Worm (Caenorhabditis elegans) whole organism, mixed stage, embryonic: ENCODE measurements around the gene sprr-2.
A peak's percentile ranks its signal among the peaks of the same experiment; 100 is the strongest.

Experiments used
- M03D4.4 ChIP-seq: sonication (generic microtip); optimal IDR thresholded peaks from 2 replicates; lab custom pipeline; 2017; ENCODE audit warnings: mild to moderate bottlenecking, missing genetic modification characterization, missing compliant biosample characterization
- bed-3 ChIP-seq: fragments of 200-800 bp; sonication (Bioruptor generic); optimal IDR thresholded peaks from 3 replicates; lab custom pipeline; 2018; ENCODE audit warnings: mild to moderate bottlenecking, missing genetic modification characterization, moderate library complexity, missing compliant biosample characterization
- blmp-1 ChIP-seq: fragments of 150-350 bp; optimal IDR thresholded peaks from 2 replicates; lab custom pipeline; 2014; ENCODE audit warnings: missing biosample characterization, missing genetic modification characterization
- ceh-39 ChIP-seq: fragments of 150-350 bp; optimal IDR thresholded peaks from 2 replicates; lab custom pipeline; 2014; ENCODE audit warnings: missing biosample characterization, missing genetic modification characterization
- ceh-43 ChIP-seq: fragments of 200-800 bp; sonication (Bioruptor generic); optimal IDR thresholded peaks from 2 replicates; lab custom pipeline; 2018; ENCODE audit warnings: mild to moderate bottlenecking, missing genetic modification characterization, moderate library complexity, missing compliant biosample characterization
- ceh-83 ChIP-seq: fragments of 200-800 bp; sonication (Bioruptor generic); optimal IDR thresholded peaks from 2 replicates; lab custom pipeline; 2018; ENCODE audit warnings: mild to moderate bottlenecking, missing genetic modification characterization, missing compliant biosample characterization
- ces-1 ChIP-seq: fragments of 150-350 bp; optimal IDR thresholded peaks from 2 replicates; lab custom pipeline; 2014; ENCODE audit warnings: missing biosample characterization, missing genetic modification reagents, missing genetic modification characterization
- cnd-1 ChIP-seq: fragments of 200-800 bp; sonication (Bioruptor generic); optimal IDR thresholded peaks from 2 replicates; lab custom pipeline; 2018; ENCODE audit warnings: mild to moderate bottlenecking, missing genetic modification characterization, missing compliant biosample characterization
- drap-1 ChIP-seq: fragments of 200-800 bp; sonication (Bioruptor generic); optimal IDR thresholded peaks from 3 replicates; lab custom pipeline; 2018; ENCODE audit warnings: mild to moderate bottlenecking, missing genetic modification characterization, missing compliant biosample characterization
- elt-1 ChIP-seq: sonication (generic microtip); optimal IDR thresholded peaks from 2 replicates; lab custom pipeline; 2017; ENCODE audit warnings: missing genetic modification characterization, mild to moderate bottlenecking, missing compliant biosample characterization, antibody characterized with exemption, moderate library complexity, borderline replicate concordance; ENCODE audit not compliant: insufficient read depth
- elt-3 ChIP-seq: fragments of 150-350 bp; optimal IDR thresholded peaks from 2 replicates; lab custom pipeline; 2014; ENCODE audit warnings: missing biosample characterization, missing genetic modification characterization
- flh-1 ChIP-seq: fragments of 200-800 bp; sonication (Bioruptor generic); optimal IDR thresholded peaks from 2 replicates; lab custom pipeline; 2018; ENCODE audit warnings: mild to moderate bottlenecking, missing genetic modification characterization, moderate library complexity, missing compliant biosample characterization
- ham-2 ChIP-seq: fragments of 200-800 bp; sonication (Bioruptor generic); optimal IDR thresholded peaks from 2 replicates; lab custom pipeline; 2018; ENCODE audit warnings: mild to moderate bottlenecking, missing genetic modification characterization, missing compliant biosample characterization
- hlh-1 ChIP-seq: fragments of 150-350 bp; optimal IDR thresholded peaks from 2 replicates; lab custom pipeline; 2014; ENCODE audit warnings: missing biosample characterization, missing genetic modification reagents, missing genetic modification characterization
- lin-13 ChIP-seq: fragments of 150-350 bp; optimal IDR thresholded peaks from 2 replicates; lab custom pipeline; 2014; ENCODE audit warnings: missing biosample characterization, missing genetic modification characterization
- lin-32 ChIP-seq: fragments of 200-800 bp; sonication (Bioruptor generic); optimal IDR thresholded peaks from 2 replicates; lab custom pipeline; 2018; ENCODE audit warnings: mild to moderate bottlenecking, missing genetic modification characterization, missing compliant biosample characterization
- lsy-2 ChIP-seq: fragments of 150-350 bp; optimal IDR thresholded peaks from 2 replicates; lab custom pipeline; 2014; ENCODE audit warnings: missing biosample characterization, missing genetic modification characterization
- mab-5 ChIP-seq: fragments of 150-350 bp; optimal IDR thresholded peaks from 2 replicates; lab custom pipeline; 2014; ENCODE audit warnings: missing biosample characterization, missing genetic modification characterization
- mep-1 ChIP-seq: fragments of 150-350 bp; optimal IDR thresholded peaks from 2 replicates; lab custom pipeline; 2017; ENCODE audit warnings: missing biosample characterization, missing genetic modification reagents, missing genetic modification characterization, inconsistent platforms
- mls-2 ChIP-seq: sonication (generic microtip); optimal IDR thresholded peaks from 2 replicates; lab custom pipeline; 2016; ENCODE audit warnings: mild to moderate bottlenecking, missing genetic modification characterization, moderate library complexity, missing compliant biosample characterization
- nhr-12 ChIP-seq: fragments of 150-350 bp; optimal IDR thresholded peaks from 2 replicates; lab custom pipeline; 2014; ENCODE audit warnings: missing biosample characterization, missing genetic modification characterization
- nhr-2 ChIP-seq: fragments of 150-350 bp; optimal IDR thresholded peaks from 2 replicates; lab custom pipeline; 2014; ENCODE audit warnings: missing biosample characterization, missing genetic modification characterization
- nhr-237 ChIP-seq: fragments of 150-350 bp; optimal IDR thresholded peaks from 2 replicates; lab custom pipeline; 2014; ENCODE audit warnings: missing biosample characterization, missing genetic modification characterization
- nhr-28 ChIP-seq: fragments of 150-350 bp; optimal IDR thresholded peaks from 2 replicates; lab custom pipeline; 2014; ENCODE audit warnings: missing biosample characterization, missing genetic modification characterization
- pha-4 ChIP-seq: fragments of 150-350 bp; optimal IDR thresholded peaks from 2 replicates; lab custom pipeline; 2018; ENCODE audit warnings: missing biosample characterization, missing genetic modification reagents, missing genetic modification characterization
- sem-2 ChIP-seq: fragments of 200-800 bp; sonication (Bioruptor generic); optimal IDR thresholded peaks from 2 replicates; lab custom pipeline; 2018; ENCODE audit warnings: mild to moderate bottlenecking, missing genetic modification characterization, missing compliant biosample characterization
- snpc-4 ChIP-seq: fragments of 150-350 bp; optimal IDR thresholded peaks from 2 replicates; lab custom pipeline; 2014; ENCODE audit warnings: missing biosample characterization, missing genetic modification characterization
- sptf-1 ChIP-seq: sonication (generic microtip); optimal IDR thresholded peaks from 2 replicates; lab custom pipeline; 2017; ENCODE audit warnings: mild to moderate bottlenecking, missing genetic modification characterization, moderate library complexity, missing compliant biosample characterization
- tbx-8 ChIP-seq: fragments of 200-800 bp; sonication (Bioruptor generic); optimal IDR thresholded peaks from 2 replicates; lab custom pipeline; 2018; ENCODE audit warnings: mild to moderate bottlenecking, missing genetic modification characterization, moderate library complexity, missing compliant biosample characterization
- unc-120 ChIP-seq: sonication (generic microtip); optimal IDR thresholded peaks from 2 replicates; lab custom pipeline; 2017; ENCODE audit warnings: missing genetic modification characterization, missing compliant biosample characterization; ENCODE audit not compliant: poor library complexity, severe bottlenecking
- unc-39 ChIP-seq: fragments of 150-350 bp; optimal IDR thresholded peaks from 2 replicates; lab custom pipeline; 2014; ENCODE audit warnings: missing biosample characterization, missing genetic modification characterization
- unc-62 ChIP-seq: fragments of 150-350 bp; optimal IDR thresholded peaks from 2 replicates; lab custom pipeline; 2014; ENCODE audit warnings: missing biosample characterization, missing genetic modification reagents, missing genetic modification characterization
- zip-8 ChIP-seq: fragments of 150-350 bp; optimal IDR thresholded peaks from 2 replicates; lab custom pipeline; 2014; ENCODE audit warnings: missing biosample characterization, missing genetic modification characterization
- ztf-11 ChIP-seq: fragments of 150-350 bp; optimal IDR thresholded peaks from 2 replicates; lab custom pipeline; 2014; ENCODE audit warnings: missing biosample characterization, missing genetic modification characterization

The sprr-2 gene

DNA sequence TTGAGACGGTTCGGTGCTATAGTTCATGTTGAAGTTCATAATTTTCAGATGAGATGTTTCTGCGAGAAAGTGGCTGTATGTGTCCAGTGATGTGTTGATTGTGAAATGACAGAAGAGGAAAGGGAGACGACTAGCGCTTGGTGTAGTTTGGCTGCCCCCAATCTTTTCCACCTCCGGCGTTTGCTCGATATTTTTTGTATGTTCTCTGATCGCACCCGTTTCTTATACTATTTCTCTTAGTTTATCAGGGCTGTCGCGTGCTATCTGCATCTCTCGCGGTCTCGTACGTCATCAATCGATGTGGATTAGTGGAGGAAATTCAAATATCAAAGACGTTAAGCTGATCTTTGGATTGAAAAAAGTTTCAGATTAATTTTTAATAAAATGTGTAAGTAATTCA lies 17.5 kb downstream of the sprr-2 start, which contains the start of gene atf-4:
Gene atf-4, minus strand, starts transcription at position 93 of the 400 bp plus-strand sequence.
- no peak for TF ChIP-seq snpc-4
- TF ChIP-seq hlh-1 (tag; lab: Kevin White, UChicago) = peak; percentile 24
- peak; percentile 46 for TF ChIP-seq unc-120
- peak; percentile 46 for TF ChIP-seq ham-2
- peak; percentile 7 for TF ChIP-seq mep-1 (tag; lab: Kevin White, UChicago)

DNA sequence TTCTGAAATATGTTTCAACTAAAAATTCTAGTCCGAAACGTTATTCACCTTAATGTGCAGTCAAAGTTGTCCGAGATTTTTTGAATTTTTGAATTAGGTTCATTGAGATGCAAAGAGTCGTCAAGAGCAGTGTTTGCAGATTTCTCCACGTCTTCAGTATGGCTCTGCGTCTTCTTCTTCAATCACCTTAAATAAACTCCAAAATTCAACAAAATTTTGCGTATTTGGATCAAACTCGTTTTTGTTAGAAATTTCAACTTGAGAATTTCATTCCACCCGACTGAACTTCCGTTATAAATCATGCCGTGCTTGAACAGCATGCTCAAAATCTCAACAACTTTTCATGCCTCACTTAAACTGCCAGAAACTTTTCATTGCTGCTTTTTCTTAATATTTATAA lies 18.8 kb downstream of the sprr-2 start, which contains the start of gene T04C10.3:
Gene T04C10.3, plus strand, starts transcription at position 301 of the 400 bp plus-strand sequence.
- TF ChIP-seq flh-1 (GFP tag; lab: Kevin White, UChicago) = no peak
- no peak for TF ChIP-seq unc-120
- TF ChIP-seq, all 35 proteins: peak for 0

DNA sequence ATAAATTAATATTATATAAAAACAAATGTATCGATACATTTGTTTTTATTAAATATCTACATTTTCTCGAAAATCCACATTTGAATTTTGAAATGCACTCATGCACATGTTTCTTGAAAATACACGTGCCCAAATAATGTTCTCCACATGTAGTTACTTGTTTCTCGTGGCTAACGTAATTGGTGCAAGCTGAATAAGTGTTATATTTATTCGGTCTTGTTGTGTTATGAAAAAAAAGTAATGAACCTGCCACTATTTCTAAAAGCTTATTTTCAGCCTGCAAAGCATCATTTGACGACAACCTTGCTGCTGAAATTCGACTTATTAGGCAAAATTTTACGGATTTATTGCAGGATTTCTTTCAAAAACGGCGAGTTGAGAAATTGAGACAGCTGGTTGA lies 20.2 kb downstream of the sprr-2 start:
- TF ChIP-seq mep-1 (tag; lab: Kevin White, UChicago) (peak; percentile 64), drap-1 (peak; percentile 5), pha-4 (tag; lab: Kevin White, UChicago) (peak; percentile 49), blmp-1 (tag; lab: Kevin White, UChicago) (no peak), nhr-237 (tag; lab: Kevin White, UChicago) (peak; percentile 75), ces-1 (GFP tag; lab: Kevin White, UChicago) (peak; percentile 63), hlh-1 (tag; lab: Kevin White, UChicago) (peak; percentile 33), zip-8 (tag; lab: Kevin White, UChicago) (no peak), snpc-4 (no peak)

DNA sequence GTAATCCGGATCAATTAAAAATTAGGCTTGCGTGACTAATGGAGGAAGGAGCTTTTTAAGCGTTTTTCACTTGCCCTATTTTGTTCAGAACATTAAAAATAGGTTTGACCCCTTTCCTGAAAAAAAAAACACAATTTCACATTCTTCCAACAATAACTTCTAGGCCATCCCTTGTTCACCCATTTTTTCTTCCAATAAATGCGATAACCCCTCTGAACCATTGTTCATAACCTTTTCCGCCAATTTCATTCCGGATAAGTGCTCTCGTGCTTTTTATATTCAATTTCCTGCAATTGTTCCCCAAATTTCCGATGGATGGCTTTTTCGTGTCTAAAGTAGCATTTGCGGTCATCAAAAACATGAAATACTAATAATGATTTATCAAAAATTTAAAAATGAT lies 22.2 kb downstream of the sprr-2 start:
- TF ChIP-seq ceh-39 (tag; lab: Kevin White, UChicago) (no peak), sptf-1 (tag; lab: Kevin White, UChicago) (peak; percentile 19), ces-1 (GFP tag; lab: Kevin White, UChicago) (peak; percentile 27)

DNA sequence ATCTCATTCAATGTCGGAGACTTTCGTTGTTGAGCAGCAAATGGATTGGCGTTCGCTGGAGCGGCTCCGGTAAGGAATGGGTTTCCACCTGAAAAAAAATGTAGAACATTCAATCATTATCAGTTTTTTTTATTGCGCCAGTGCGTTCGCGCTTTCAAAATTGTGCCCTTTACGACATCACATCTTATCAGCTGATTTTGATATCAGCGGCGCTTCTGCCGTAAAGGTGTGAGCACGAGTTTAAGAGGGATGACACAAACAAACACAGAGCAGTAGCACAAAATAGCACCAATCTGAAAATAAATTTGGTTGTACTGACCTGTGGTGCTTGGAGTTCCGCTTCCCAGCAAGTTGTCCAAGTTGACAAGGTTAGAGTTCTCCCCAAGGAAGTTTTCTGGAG lies 23.5 kb downstream of the sprr-2 start:
- TF ChIP-seq sem-2 (GFP tag; lab: Kevin White, UChicago) (no peak), nhr-2 (tag; lab: Kevin White, UChicago) (no peak), ham-2 (no peak), tbx-8 (GFP tag; lab: Kevin White, UChicago) (no peak), mep-1 (tag; lab: Kevin White, UChicago) (no peak), lin-13 (no peak), M03D4.4 (tag; lab: Kevin White, UChicago) (no peak)

DNA sequence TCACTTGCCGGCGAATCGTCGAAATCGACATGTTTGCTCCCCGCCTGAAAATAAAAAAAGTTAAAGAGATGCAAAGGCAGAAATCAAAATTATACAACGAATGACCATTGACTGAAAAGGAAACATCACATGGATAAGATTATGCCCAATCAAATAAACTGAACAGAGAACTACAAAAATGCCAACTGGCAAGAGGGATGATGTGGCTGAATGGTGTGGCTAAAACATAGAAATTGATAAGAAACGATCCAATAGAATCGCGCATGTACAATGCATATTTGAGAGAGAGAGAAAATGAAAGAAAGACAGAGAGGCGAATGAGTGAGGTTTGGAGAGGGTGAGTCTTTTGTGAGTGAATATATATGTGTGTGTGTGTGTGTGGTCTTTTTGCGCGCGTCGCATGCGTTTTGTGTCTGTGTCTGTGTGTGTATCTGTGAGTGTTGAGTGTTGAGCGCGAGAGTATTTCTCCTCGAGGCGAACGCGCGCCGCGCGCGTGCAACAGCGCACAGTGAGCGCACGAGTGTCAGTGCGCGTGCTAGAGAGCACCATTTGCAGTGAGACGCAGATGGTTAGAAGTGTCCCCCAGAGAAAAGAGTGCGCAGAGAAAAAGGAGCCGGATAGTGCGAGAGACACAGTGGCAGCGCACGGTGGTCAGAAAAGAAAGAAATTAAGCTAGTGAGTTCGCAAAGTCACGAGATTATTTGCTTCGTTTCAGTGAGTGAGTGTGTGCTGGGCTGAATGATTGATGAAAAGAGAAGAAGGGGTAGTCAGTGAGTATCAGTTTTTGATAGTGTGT lies 25.4 kb downstream of the sprr-2 start, which contains the start of gene epn-1:
Gene epn-1, minus strand, starts transcription at position 51 of the 796 bp plus-strand sequence.
- TF ChIP-seq mab-5 (tag; lab: Kevin White, UChicago) (peak; percentile 60), nhr-28 (tag; lab: Kevin White, UChicago) (no peak), nhr-237 (tag; lab: Kevin White, UChicago) (peak; percentile 81), lsy-2 (tag; lab: Kevin White, UChicago) (peak; percentile 26), tbx-8 (GFP tag; lab: Kevin White, UChicago) (no peak), elt-1 (tag; lab: Kevin White, UChicago) (peak; percentile 31), ceh-43 (peak; percentile 63), flh-1 (GFP tag; lab: Kevin White, UChicago) (no peak), blmp-1 (tag; lab: Kevin White, UChicago) (no peak), pha-4 (tag; lab: Kevin White, UChicago) (peak; percentile 88), hlh-1 (tag; lab: Kevin White, UChicago) (peak; percentile 85), ceh-39 (tag; lab: Kevin White, UChicago) (peak; percentile 90), nhr-2 (tag; lab: Kevin White, UChicago) (peak; percentile 52), cnd-1 (peak; percentile 71), unc-62 (peak; percentile 93), ztf-11 (tag; lab: Kevin White, UChicago) (peak; percentile 87), ceh-83 (no peak), bed-3 (GFP tag; lab: Kevin White, UChicago) (peak; percentile 20), ham-2 (peak; percentile 91), nhr-12 (tag; lab: Kevin White, UChicago) (peak; percentile 59), mep-1 (tag; lab: Kevin White, UChicago) (peak; percentile 95), ces-1 (GFP tag; lab: Kevin White, UChicago) (peak; percentile 81), sptf-1 (tag; lab: Kevin White, UChicago) (peak; percentile 89), lin-32 (GFP tag; lab: Kevin White, UChicago) (no peak), drap-1 (peak; percentile 81), mls-2 (peak; percentile 83), unc-39 (no peak), M03D4.4 (tag; lab: Kevin White, UChicago) (peak; percentile 83), zip-8 (tag; lab: Kevin White, UChicago) (no peak), elt-3 (tag; lab: Kevin White, UChicago) (peak; percentile 22), lin-13 (peak; percentile 63), unc-120 (peak; percentile 62)
